Worm (Caenorhabditis elegans) whole organism, young adult: ENCODE measurements around the gene C06E2.5.

Experiments used
- F49E8.2 ChIP-seq: sonication (generic microtip); optimal IDR thresholded peaks from 3 replicates; lab custom pipeline; 2017; ENCODE audit warnings: missing genetic modification characterization, mild to moderate bottlenecking, missing compliant biosample characterization, antibody characterized with exemption, moderate library complexity; ENCODE audit not compliant: insufficient read depth
- K11D2.4 ChIP-seq: fragments of 200-800 bp; sonication (Bioruptor generic); IDR thresholded peaks from 2 replicates; pipeline ENCODE4 v1.3.6; 2022; ENCODE audit warnings: missing genetic modification reagents, missing genetic modification characterization, missing compliant biosample characterization
- ama-1 ChIP-seq, 3 experiments: fragments of 150-350 bp in 1 of 3; sonication (generic microtip) in 2 of 3; optimal IDR thresholded peaks; 2 replicates each; lab custom pipeline; 2014 to 2018; ENCODE audit warnings: missing biosample characterization in 2 of 3, missing genetic modification characterization in 2 of 3, missing genetic modification reagents in 2 of 3
- ceh-40 ChIP-seq: fragments of 200-800 bp; sonication (Bioruptor generic); IDR thresholded peaks from 2 replicates; pipeline ENCODE4 v1.3.6; 2022; ENCODE audit warnings: missing genetic modification characterization, missing compliant biosample characterization
- let-607 ChIP-seq, 2 experiments: fragments of 200-800 bp in 1 of 2; sonication (Bioruptor generic) in 1 of 2; sonication (generic microtip) in 1 of 2; optimal IDR thresholded peaks; 2 replicates each; lab custom pipeline; 2016 to 2018; ENCODE audit warnings: mild to moderate bottlenecking in 2 of 2, missing compliant biosample characterization in 2 of 2, missing genetic modification characterization in 2 of 2, moderate library complexity in 2 of 2, missing genotype in 1 of 2
- lin-54 ChIP-seq: fragments of 200-800 bp; sonication (Bioruptor generic); optimal IDR thresholded peaks from 2 replicates; lab custom pipeline; 2018; ENCODE audit warnings: mild to moderate bottlenecking, missing genetic modification characterization, missing compliant biosample characterization
- nfya-2 ChIP-seq: fragments of 200-800 bp; sonication (Bioruptor generic); IDR thresholded peaks from 2 replicates; pipeline ENCODE4 v1.3.6; 2022; ENCODE audit warnings: missing genetic modification reagents, missing genetic modification characterization, missing compliant biosample characterization
- sdz-38 ChIP-seq: sonication (generic microtip); optimal IDR thresholded peaks from 2 replicates; lab custom pipeline; 2016; ENCODE audit warnings: missing genotype, missing genetic modification characterization, missing compliant biosample characterization
- sptf-2 ChIP-seq: fragments of 200-800 bp; sonication (Bioruptor generic); optimal IDR thresholded peaks from 2 replicates; lab custom pipeline; 2018; ENCODE audit warnings: mild to moderate bottlenecking, missing genetic modification characterization, missing compliant biosample characterization

DNA sequence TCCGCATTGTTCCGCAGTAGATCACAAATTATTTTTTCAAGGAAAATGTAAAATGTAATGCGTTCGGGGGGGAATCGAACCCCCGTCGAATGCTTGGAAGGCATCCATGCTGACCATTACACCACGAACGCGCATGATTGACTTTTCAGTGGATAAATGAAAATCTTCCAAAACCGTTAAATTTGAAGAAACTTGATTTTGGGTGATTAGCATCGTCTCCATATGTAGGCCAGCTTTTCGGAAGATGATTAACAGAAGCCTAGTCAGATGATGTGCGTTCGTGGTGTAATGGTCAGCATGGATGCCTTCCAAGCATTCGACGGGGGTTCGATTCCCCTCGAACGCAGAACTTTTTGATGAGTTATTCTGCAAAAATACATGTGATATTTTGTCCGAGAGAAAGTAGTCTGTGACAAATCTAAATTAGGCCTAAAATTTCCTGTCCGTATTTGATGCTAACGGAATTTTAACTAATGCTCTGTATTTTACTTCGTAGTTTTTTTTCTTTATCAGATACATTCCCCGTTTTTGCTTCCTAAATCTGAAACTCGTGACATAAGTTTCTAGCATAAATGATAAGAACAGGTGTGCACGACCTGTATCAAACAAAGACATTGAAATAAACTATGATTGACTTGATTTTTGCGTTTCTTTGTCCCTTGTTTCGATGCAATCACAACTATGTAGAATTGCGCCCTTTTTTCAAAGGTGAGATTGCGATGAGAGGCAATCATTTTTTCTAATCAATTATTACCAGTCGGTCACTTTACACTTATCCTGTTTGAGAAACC lies 11.1 kb downstream of the C06E2.5 start, which contains the start of gene C28G1.10:
- TF ChIP-seq K11D2.4 (GFP tag; lab: Robert Waterston, UW) (no peak), let-607 (tag; optimal IDR thresholded peaks at IDR 0.05; lab: Kevin White, UChicago) (no peak), ceh-40 (GFP tag; lab: Robert Waterston, UW) (peak; percentile 49; the same call in 1 of the 2 replicates), nfya-2 (GFP tag; lab: Robert Waterston, UW) (0 out of 2 replicates have a peak, but pooled peaks have one; percentile 27), sdz-38 (tag; lab: Kevin White, UChicago) (no peak), F49E8.2 (no peak), lin-54 (GFP tag; lab: Kevin White, UChicago) (no peak), sptf-2 (no peak), ama-1 (optimal IDR thresholded peaks at IDR 0.05; lab: Kevin White, UChicago) (no peak), ama-1 (GFP tag; optimal IDR thresholded peaks at IDR 0.05; lab: Kevin White, UChicago) (no peak)
